Worm (Caenorhabditis elegans): ENCODE data around the gene zhit-3.

zhit-3 gene

DNA sequence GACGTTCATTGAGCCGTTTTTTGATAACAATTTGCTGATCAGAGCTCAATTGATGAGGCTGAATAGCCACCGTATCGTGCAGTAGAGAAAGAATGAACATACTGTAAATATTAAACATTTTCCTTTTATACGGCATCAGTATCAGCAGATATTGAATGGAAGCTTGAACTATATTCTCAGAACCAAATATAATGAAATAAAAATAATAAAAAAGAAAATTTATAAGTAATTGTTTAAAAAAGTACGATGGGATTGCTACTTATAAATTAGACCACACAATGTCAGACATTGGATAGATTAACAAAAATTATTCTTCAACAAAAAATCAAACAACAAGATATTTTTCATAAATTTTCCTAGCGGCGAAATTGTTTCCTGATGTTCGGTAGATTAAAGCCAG, 5.4 kb downstream of the zhit-3 start, which contains the start of gene rpc-25:
TSS of gene rpc-25 (minus strand) at position 101 of the 400 bp plus-strand sequence.
- no peak for TF ChIP-seq pha-4 (GFP tag; IDR thresholded peaks at IDR 0.05)
- no peak for TF ChIP-seq pha-4 (tag; optimal IDR thresholded peaks at IDR 0.05)
- TF ChIP-seq daf-12 (tag; optimal IDR thresholded peaks at IDR 0.05) = no peak
- no peak for TF ChIP-seq nhr-48 (tag; optimal IDR thresholded peaks at IDR 0.05)

DNA sequence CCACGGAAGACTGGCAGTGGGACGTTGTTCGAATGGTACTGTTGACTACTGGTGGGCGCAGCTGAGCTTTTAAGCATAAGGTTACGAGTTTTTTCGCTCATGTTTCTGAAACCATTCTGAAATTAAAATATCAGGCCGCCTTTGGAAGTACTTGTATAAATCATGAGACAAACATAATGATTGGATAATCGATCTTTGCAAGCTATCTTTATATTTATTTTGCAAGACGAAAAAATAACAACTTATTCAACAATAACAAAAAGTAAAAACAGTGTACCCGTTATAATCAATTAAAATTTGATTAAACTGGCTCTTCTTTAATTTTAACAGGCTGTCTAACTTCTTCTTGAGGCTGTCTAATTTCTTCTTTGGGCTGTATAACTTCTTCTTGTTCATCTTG, 6.4 kb downstream of the zhit-3 start, which contains the start of gene ZK856.16:
TSS of gene ZK856.16 (minus strand) at position 101 of the 400 bp plus-strand sequence.
- no peak for TF ChIP-seq Y75B8A.6 (GFP tag; IDR thresholded peaks at IDR 0.05)
- no peak for TF ChIP-seq tra-1 (GFP tag; IDR thresholded peaks at IDR 0.05)
- no peak for TF ChIP-seq hif-1 (tag; optimal IDR thresholded peaks at IDR 0.05)
- TF ChIP-seq unc-130 (GFP tag; optimal IDR thresholded peaks at IDR 0.05) = no peak
- no peak for TF ChIP-seq Y5F2A.4 (GFP tag; optimal IDR thresholded peaks at IDR 0.05)
- TF ChIP-seq ztf-11 (tag; optimal IDR thresholded peaks at IDR 0.05) = no peak

DNA sequence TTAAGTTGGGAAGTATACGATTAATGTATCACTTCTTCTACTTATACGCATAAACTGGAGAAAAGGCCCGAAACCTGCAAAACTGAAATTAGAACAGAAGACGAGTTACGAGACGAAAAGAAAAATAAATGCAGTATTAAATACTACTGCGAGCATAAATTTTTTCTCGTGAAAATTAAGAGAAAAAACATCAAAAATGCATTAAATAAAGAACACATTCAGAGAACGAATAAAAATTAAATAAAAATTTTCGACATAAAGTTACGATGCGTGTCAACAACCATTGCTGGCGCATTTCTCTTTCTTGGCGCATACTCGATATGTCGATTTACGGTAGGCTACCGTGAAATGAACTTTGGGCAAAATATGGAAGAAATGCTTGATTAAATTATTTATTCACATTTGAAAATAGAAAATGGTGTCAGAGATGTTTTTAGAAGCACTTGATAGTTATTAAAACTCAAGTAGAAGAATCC, 7.0 kb downstream of the zhit-3 start, which contains the start of the genes ZK856.19 and ZK856.11:
TSS of gene ZK856.19 (minus strand) at position 51 of the 476 bp plus-strand sequence.
TSS of gene ZK856.11 (minus strand) at position 76 of the 476 bp plus-strand sequence.
- no peak for TF ChIP-seq daf-16 (GFP tag; optimal IDR thresholded peaks at IDR 0.05)
- peak; percentile 26 for TF ChIP-seq daf-16 (tag; optimal IDR thresholded peaks at IDR 0.05)
- no peak for TF ChIP-seq ceh-32 (tag; optimal IDR thresholded peaks at IDR 0.05; ENCODE audit: poor library complexity)
- TF ChIP-seq nhr-111 (GFP tag; optimal IDR thresholded peaks at IDR 0.05) = no peak
- TF ChIP-seq ZK337.2 (GFP tag; IDR thresholded peaks at IDR 0.05) = no peak
- TF ChIP-seq mdt-29 (GFP tag; IDR thresholded peaks at IDR 0.05) = no peak
- no peak for TF ChIP-seq lin-15B (tag; optimal IDR thresholded peaks at IDR 0.05)
- no peak for TF ChIP-seq madf-5 (GFP tag; IDR thresholded peaks at IDR 0.05)
- no peak for TF ChIP-seq unc-130 (GFP tag; optimal IDR thresholded peaks at IDR 0.05)
- TF ChIP-seq F49E8.2 (tag; optimal IDR thresholded peaks at IDR 0.05; ENCODE audit: borderline replicate concordance) = no peak
- peak in 1 of 2 experiments; percentile 85 for TF ChIP-seq lsy-2 (tag; optimal IDR thresholded peaks at IDR 0.05)
- TF ChIP-seq nhr-25 (tag; optimal IDR thresholded peaks at IDR 0.05; ENCODE audit: borderline replicate concordance, insufficient read depth) = no peak
- TF ChIP-seq fkh-10 (GFP tag; optimal IDR thresholded peaks at IDR 0.05) = no peak
- no peak for TF ChIP-seq ces-1 (GFP tag; optimal IDR thresholded peaks at IDR 0.05)
- TF ChIP-seq mdl-1 (tag; optimal IDR thresholded peaks at IDR 0.05) = no peak
- no peak for TF ChIP-seq pha-4 (GFP tag; IDR thresholded peaks at IDR 0.05)
- TF ChIP-seq pha-4 (tag; optimal IDR thresholded peaks at IDR 0.05) = no peak
- TF ChIP-seq ceh-82 (tag; optimal IDR thresholded peaks at IDR 0.05) = no peak
- no peak for TF ChIP-seq gei-8 (GFP tag; optimal IDR thresholded peaks at IDR 0.05)
- no peak for TF ChIP-seq set-16 (GFP tag; IDR thresholded peaks at IDR 0.05)
- TF ChIP-seq ceh-20 (GFP tag; IDR thresholded peaks at IDR 0.05) = no peak
- TF ChIP-seq cey-2 (tag; optimal IDR thresholded peaks at IDR 0.05; ENCODE audit: borderline replicate concordance, insufficient read depth) = no peak
- no peak for TF ChIP-seq egl-27 (tag; optimal IDR thresholded peaks at IDR 0.05)
- no peak for TF ChIP-seq F26F4.8 (GFP tag; conservative IDR thresholded peaks at IDR 0.05)
- no peak for TF ChIP-seq F44E2.7 (GFP tag; IDR thresholded peaks at IDR 0.05)
- no peak for TF ChIP-seq nhr-42 (GFP tag; IDR thresholded peaks at IDR 0.05)
- TF ChIP-seq aly-2 (tag; optimal IDR thresholded peaks at IDR 0.05) = no peak
- no peak for TF ChIP-seq jun-1 (tag; optimal IDR thresholded peaks at IDR 0.05)
- no peak for TF ChIP-seq dmd-9 (GFP tag; IDR thresholded peaks at IDR 0.05)
- no peak for TF ChIP-seq mxl-2 (GFP tag; conservative IDR thresholded peaks at IDR 0.05)
- TF ChIP-seq zag-1 (tag; optimal IDR thresholded peaks at IDR 0.05) = no peak
- TF ChIP-seq arid-1 (GFP tag; conservative IDR thresholded peaks at IDR 0.05) = 0 out of 2 replicates have a peak, but pooled peaks have one; percentile 31
- TF ChIP-seq nhr-102 (tag; optimal IDR thresholded peaks at IDR 0.05) = peak; percentile 64
- no peak for TF ChIP-seq F37D6.2 (tag; optimal IDR thresholded peaks at IDR 0.05)
- TF ChIP-seq lin-39 (tag; optimal IDR thresholded peaks at IDR 0.05) = no peak
- peak; percentile 40 for TF ChIP-seq nhr-48 (tag; optimal IDR thresholded peaks at IDR 0.05)
- TF ChIP-seq hlh-11 (tag; optimal IDR thresholded peaks at IDR 0.05) = peak; percentile 35
- TF ChIP-seq duxl-1 (tag; optimal IDR thresholded peaks at IDR 0.05; ENCODE audit: poor library complexity) = peak; percentile 74
- TF ChIP-seq dve-1 (tag; optimal IDR thresholded peaks at IDR 0.05; ENCODE audit: insufficient read depth) = peak; percentile 44
- TF ChIP-seq Y75B8A.6 (GFP tag; IDR thresholded peaks at IDR 0.05) = no peak

Measured in whole organism, L4 larva.